Worm (Caenorhabditis elegans): ENCODE results near the gene Y39B6A.13.

Y39B6A.13 gene

DNA sequence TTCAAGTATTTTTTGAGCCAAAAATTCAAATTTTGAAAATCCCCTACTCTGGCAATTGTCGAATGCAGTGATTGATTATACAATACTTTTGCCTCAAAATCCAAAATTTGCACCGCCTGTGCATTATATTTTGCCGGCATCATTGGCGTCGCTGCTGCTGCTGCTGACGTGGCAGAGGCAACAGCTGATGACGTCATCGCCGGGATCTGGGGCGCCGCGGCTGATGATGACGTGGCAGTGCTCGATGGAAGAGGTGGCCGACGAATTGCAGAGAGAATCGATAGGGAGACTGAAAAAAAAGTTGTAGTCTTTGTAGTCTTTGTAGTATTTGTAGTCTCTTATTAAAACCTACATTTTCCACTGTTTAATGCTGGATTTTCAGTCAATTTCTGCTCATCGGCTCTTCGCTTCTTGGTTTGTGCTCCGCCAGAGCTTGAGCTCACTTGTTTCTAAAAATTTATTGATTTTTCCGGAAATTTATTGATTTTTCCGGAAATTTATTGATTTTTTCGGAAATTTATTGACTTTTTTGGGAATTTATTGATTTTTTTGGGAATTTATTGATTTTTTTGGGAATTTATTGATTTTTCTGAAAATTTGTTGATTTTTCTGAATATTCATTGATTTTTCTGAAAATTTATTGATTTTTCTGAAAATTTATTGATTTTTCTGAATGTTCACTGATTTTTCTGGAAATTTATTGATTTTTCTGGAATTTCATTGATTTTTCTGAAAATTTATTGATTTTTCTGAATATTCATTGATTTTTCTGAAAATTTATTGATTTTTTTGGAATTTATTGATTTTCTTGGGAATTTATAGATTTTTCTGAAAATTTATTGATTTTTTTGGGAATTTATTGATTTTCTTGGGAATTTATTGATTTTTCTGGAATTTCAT lies 1.8 kb upstream of the Y39B6A.13 start:
- TF ChIP-seq ceh-6 (GFP tag; optimal IDR thresholded peaks at IDR 0.05) (no peak), ceh-48 (tag; optimal IDR thresholded peaks at IDR 0.05) (peak; percentile 74)

DNA sequence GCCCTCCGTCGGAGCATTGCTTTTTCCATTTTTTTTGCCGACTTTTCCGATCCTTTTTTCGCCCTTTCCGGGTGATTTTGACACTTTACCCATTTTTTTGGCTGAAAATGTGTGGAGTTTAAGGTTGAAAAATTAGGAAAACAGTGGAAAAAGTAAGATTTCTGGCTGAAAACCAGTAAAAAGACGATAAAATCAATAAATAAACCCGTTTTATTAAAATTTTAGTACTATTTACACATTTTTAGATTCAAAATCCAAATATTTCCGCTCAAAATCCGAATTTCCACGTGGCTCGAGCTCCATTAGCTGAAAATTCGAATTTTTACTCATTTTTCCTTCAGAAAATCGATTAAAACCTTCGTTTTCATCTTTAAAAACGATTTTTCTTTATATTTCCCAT lies 913 bp downstream of the Y39B6A.13 start, which contains the start of gene pro-3:
Gene pro-3, minus strand, starts transcription at position 101 of the 400 bp plus-strand sequence.
- TF ChIP-seq C08G9.2 (tag; optimal IDR thresholded peaks at IDR 0.05) (no peak), odd-2 (tag; optimal IDR thresholded peaks at IDR 0.05) (no peak), hlh-8 (tag; optimal IDR thresholded peaks at IDR 0.05) (no peak), C38D4.7 (GFP tag; optimal IDR thresholded peaks at IDR 0.05) (no peak), ztf-16 (tag; optimal IDR thresholded peaks at IDR 0.05) (no peak), Y22D7AL.16 (tag; optimal IDR thresholded peaks at IDR 0.05) (no peak), pat-9 (tag; optimal IDR thresholded peaks at IDR 0.05) (no peak), hlh-6 (tag; optimal IDR thresholded peaks at IDR 0.05) (no peak), hlh-15 (tag; optimal IDR thresholded peaks at IDR 0.05) (no peak), ceh-22 (tag; optimal IDR thresholded peaks at IDR 0.05) (no peak), ceh-34 (tag; optimal IDR thresholded peaks at IDR 0.05) (no peak), K09A11.1 (tag; optimal IDR thresholded peaks at IDR 0.05; ENCODE audit: insufficient read depth) (no peak), syd-9 (tag; optimal IDR thresholded peaks at IDR 0.05) (no peak), ceh-48 (tag; optimal IDR thresholded peaks at IDR 0.05) (no peak), nfya-1 (tag; optimal IDR thresholded peaks at IDR 0.05) (no peak), fax-1 (tag; optimal IDR thresholded peaks at IDR 0.05) (no peak)

- TF ChIP-seq ceh-48 (tag; optimal IDR thresholded peaks at IDR 0.05) (peak; percentile 36), pat-9 (tag; optimal IDR thresholded peaks at IDR 0.05) (no peak), elt-2 (tag; optimal IDR thresholded peaks at IDR 0.05) (no peak)
Observed at ce11 chrV:19116872-19117372, 2.3 kb downstream of the Y39B6A.13 start.

DNA sequence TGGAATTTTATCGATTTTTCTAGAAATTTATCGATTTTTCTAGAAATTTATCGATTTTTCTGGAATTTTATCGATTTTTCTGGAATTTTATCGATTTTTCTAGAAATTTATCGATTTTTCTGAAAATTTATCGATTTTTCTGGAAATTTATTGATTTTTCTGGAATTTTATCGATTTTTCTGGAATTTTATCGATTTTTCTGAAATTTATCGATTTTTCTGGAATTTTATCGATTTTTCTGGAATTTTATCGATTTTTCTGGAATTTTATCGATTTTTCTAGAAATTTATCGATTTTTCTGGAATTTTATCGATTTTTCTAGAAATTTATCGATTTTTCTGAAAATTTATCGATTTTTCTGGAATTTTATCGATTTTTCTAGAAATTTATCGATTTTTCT lies 5.6 kb downstream of the Y39B6A.13 start:
- peak; percentile 62 for TF ChIP-seq ceh-48 (tag; optimal IDR thresholded peaks at IDR 0.05)

ce11 chrV:19112590-19112989 lies 6.6 kb downstream of the Y39B6A.13 start:
- TF ChIP-seq ceh-48 (tag; optimal IDR thresholded peaks at IDR 0.05): peak; percentile 70

ce11 chrV:19107065-19107464 lies 12.2 kb downstream of the Y39B6A.13 start:
- TF ChIP-seq unc-55 (GFP tag; optimal IDR thresholded peaks at IDR 0.05): no peak
- TF ChIP-seq tbx-7 (tag; optimal IDR thresholded peaks at IDR 0.05): no peak
- TF ChIP-seq ref-2 (tag; optimal IDR thresholded peaks at IDR 0.05): no peak
- TF ChIP-seq sdc-2 (tag; optimal IDR thresholded peaks at IDR 0.05): no peak
- TF ChIP-seq ceh-45 (GFP tag; IDR thresholded peaks at IDR 0.05): no peak
- TF ChIP-seq ceh-48 (tag; optimal IDR thresholded peaks at IDR 0.05): peak; percentile 6

ce11 chrV:19101589-19102201 lies 17.5 kb downstream of the Y39B6A.13 start, which contains the start of gene zhp-4:
Gene zhp-4, minus strand, starts transcription at chrV:19101786.
- peak; percentile 90 for TF ChIP-seq ceh-48 (tag; optimal IDR thresholded peaks at IDR 0.05)

- peak; percentile 8 for TF ChIP-seq ceh-48 (tag; optimal IDR thresholded peaks at IDR 0.05)
Observed at ce11 chrV:19100663-19101062, 18.6 kb downstream of the Y39B6A.13 start.
